Fruit fly (Drosophila melanogaster) whole organism, embryonic: Measurements from ENCODE around the gene CG5973.

Experiments
- CG10209 ChIP-seq: fragments of 200-800 bp; sonication (Bioruptor generic); optimal IDR thresholded peaks from 3 replicates; lab custom pipeline; 2017; ENCODE audit warnings: missing biosample characterization, mild to moderate bottlenecking, missing genetic modification characterization, missing genetic modification reagents
- CG10321 ChIP-seq: fragments of 200-800 bp; sonication (Bioruptor generic); IDR thresholded peaks from 2 replicates; pipeline ENCODE4 v1.3.6; 2022; ENCODE audit warnings: missing biosample characterization, missing genetic modification characterization
- CG11398 ChIP-seq: fragments of 200-800 bp; sonication (Bioruptor generic); optimal IDR thresholded peaks from 2 replicates; lab custom pipeline; 2016; ENCODE audit warnings: missing biosample characterization, missing genetic modification characterization
- CG11504 ChIP-seq: fragments of 200-800 bp; sonication (Bioruptor generic); optimal IDR thresholded peaks from 3 replicates; lab custom pipeline; 2019; ENCODE audit warnings: missing biosample characterization, mild to moderate bottlenecking, missing genetic modification characterization, moderate library complexity
- CG12071 ChIP-seq: fragments of 200-800 bp; sonication (Bioruptor generic); optimal IDR thresholded peaks from 3 replicates; lab custom pipeline; 2018; ENCODE audit warnings: missing biosample characterization, mild to moderate bottlenecking, missing genetic modification characterization
- CG12155 ChIP-seq: fragments of 200-800 bp; sonication (Bioruptor generic); optimal IDR thresholded peaks from 3 replicates; lab custom pipeline; 2016; ENCODE audit warnings: missing biosample characterization, missing genetic modification characterization
- CG12236 ChIP-seq: fragments of 200-800 bp; sonication (Bioruptor generic); optimal IDR thresholded peaks from 2 replicates; lab custom pipeline; 2016; ENCODE audit warnings: missing biosample characterization, missing genetic modification characterization
- CG12391 ChIP-seq: fragments of 200-800 bp; sonication (Bioruptor generic); optimal IDR thresholded peaks from 3 replicates; lab custom pipeline; 2018; ENCODE audit warnings: missing biosample characterization, mild to moderate bottlenecking, missing genetic modification characterization, moderate library complexity
- CG14014 ChIP-seq: fragments of 200-800 bp; sonication (Bioruptor generic); IDR thresholded peaks from 2 replicates; pipeline ENCODE4 v1.3.6; 2022; ENCODE audit warnings: missing biosample characterization, missing genetic modification characterization
- CG14710 ChIP-seq: fragments of 200-800 bp; sonication (Bioruptor generic); optimal IDR thresholded peaks from 3 replicates; lab custom pipeline; 2019; ENCODE audit warnings: missing biosample characterization, mild to moderate bottlenecking, missing genetic modification characterization, moderate library complexity
- CG14965 ChIP-seq: fragments of 200-800 bp; sonication (Bioruptor generic); optimal IDR thresholded peaks from 2 replicates; lab custom pipeline; 2016; ENCODE audit warnings: missing biosample characterization, missing genetic modification characterization, borderline replicate concordance
- CG17328 ChIP-seq: fragments of 200-800 bp; sonication (Bioruptor generic); IDR thresholded peaks from 2 replicates; pipeline ENCODE4 v1.3.6; 2022; ENCODE audit warnings: missing biosample characterization, missing genetic modification characterization
- CG17802 ChIP-seq: fragments of 200-800 bp; sonication (Bioruptor generic); optimal IDR thresholded peaks from 2 replicates; lab custom pipeline; 2018; ENCODE audit warnings: missing biosample characterization, mild to moderate bottlenecking, missing genetic modification characterization, moderate library complexity
- CG17912 ChIP-seq: fragments of 200-800 bp; sonication (Bioruptor generic); optimal IDR thresholded peaks from 2 replicates; lab custom pipeline; 2018; ENCODE audit warnings: missing biosample characterization, mild to moderate bottlenecking, missing genetic modification characterization
- CG1792 ChIP-seq: fragments of 200-800 bp; sonication (Bioruptor generic); optimal IDR thresholded peaks from 2 replicates; lab custom pipeline; 2016; ENCODE audit warnings: missing biosample characterization, missing genetic modification characterization
- CG2199 ChIP-seq: fragments of 200-800 bp; sonication (Bioruptor generic); IDR thresholded peaks from 3 replicates; pipeline ENCODE4 v1.3.6; 2022; ENCODE audit warnings: missing biosample characterization, missing genetic modification characterization
- CG31365 ChIP-seq: fragments of 200-800 bp; sonication (Bioruptor generic); optimal IDR thresholded peaks from 2 replicates; lab custom pipeline; 2018; ENCODE audit warnings: missing biosample characterization, mild to moderate bottlenecking, missing genetic modification characterization
- CG3281 ChIP-seq: fragments of 200-800 bp; sonication (Bioruptor generic); optimal IDR thresholded peaks from 3 replicates; lab custom pipeline; 2017; ENCODE audit warnings: missing biosample characterization, mild to moderate bottlenecking, missing genetic modification characterization
- CG33213 ChIP-seq: fragments of 200-800 bp; sonication (Bioruptor generic); optimal IDR thresholded peaks from 3 replicates; lab custom pipeline; 2016; ENCODE audit warnings: missing biosample characterization, missing genetic modification characterization
- CG4404 ChIP-seq: fragments of 200-800 bp; sonication (Bioruptor generic); IDR thresholded peaks from 2 replicates; pipeline ENCODE4 v1.3.6; 2022; ENCODE audit warnings: missing biosample characterization, missing genetic modification characterization
- CG6813 ChIP-seq: fragments of 200-800 bp; sonication (Bioruptor generic); optimal IDR thresholded peaks from 2 replicates; lab custom pipeline; 2017; ENCODE audit warnings: missing biosample characterization, missing genetic modification characterization, mild to moderate bottlenecking, moderate library complexity, missing genetic modification reagents
- CG6854 ChIP-seq: fragments of 200-800 bp; sonication (Bioruptor generic); optimal IDR thresholded peaks from 3 replicates; lab custom pipeline; 2017; ENCODE audit warnings: missing biosample characterization, mild to moderate bottlenecking, missing genetic modification characterization
- CG7745 ChIP-seq: fragments of 200-800 bp; sonication (Bioruptor generic); optimal IDR thresholded peaks from 2 replicates; lab custom pipeline; 2018; ENCODE audit warnings: missing biosample characterization, mild to moderate bottlenecking, missing genetic modification characterization, moderate library complexity
- CG7786 ChIP-seq: fragments of 200-800 bp; sonication (Bioruptor generic); optimal IDR thresholded peaks from 2 replicates; lab custom pipeline; 2016; ENCODE audit warnings: missing biosample characterization, missing genetic modification characterization
- CG9215 ChIP-seq: fragments of 200-800 bp; sonication (Bioruptor generic); IDR thresholded peaks from 2 replicates; pipeline ENCODE4 v1.3.6; 2022; ENCODE audit warnings: missing biosample characterization, missing genetic modification characterization
- CG9932 ChIP-seq: fragments of 200-800 bp; sonication (Bioruptor generic); IDR thresholded peaks from 2 replicates; pipeline ENCODE4 v1.3.6; 2022; ENCODE audit warnings: missing biosample characterization, missing genetic modification characterization
- D ChIP-seq, 2 experiments: fragments of 200-800 bp in 1 of 2; fragments of >200 bp in 1 of 2; sonication (Bioruptor generic) in 1 of 2; optimal IDR thresholded peaks; 2 replicates in 1 of 2; 3 replicates in 1 of 2; lab custom pipeline; 2017; ENCODE audit warnings: mild to moderate bottlenecking in 1 of 2, missing biosample characterization in 1 of 2, missing genetic modification characterization in 1 of 2, missing genetic modification reagents in 1 of 2
- MBD-R2 ChIP-seq: fragments of 200-800 bp; sonication (Bioruptor generic); IDR thresholded peaks from 2 replicates; pipeline ENCODE4 v1.3.6; 2022; ENCODE audit warnings: missing biosample characterization, missing genetic modification characterization
- NK7.1 ChIP-seq: fragments of 200-800 bp; sonication (Bioruptor generic); optimal IDR thresholded peaks from 3 replicates; lab custom pipeline; 2016; ENCODE audit warnings: missing biosample characterization, missing genetic modification characterization
- NfI ChIP-seq: fragments of 200-800 bp; sonication (Bioruptor generic); optimal IDR thresholded peaks from 3 replicates; lab custom pipeline; 2018; ENCODE audit warnings: missing biosample characterization, mild to moderate bottlenecking, missing genetic modification characterization, moderate library complexity
- Oaz ChIP-seq: fragments of 200-800 bp; sonication (Bioruptor generic); IDR thresholded peaks from 2 replicates; pipeline ENCODE4 v1.3.6; 2022; ENCODE audit warnings: missing biosample characterization, missing genetic modification characterization
- Rx ChIP-seq: fragments of 200-800 bp; sonication (Bioruptor generic); IDR thresholded peaks from 2 replicates; pipeline ENCODE4 v1.3.6; 2022; ENCODE audit warnings: missing biosample characterization, missing genetic modification characterization
- Sox100B ChIP-seq: fragments of 200-800 bp; sonication (Bioruptor generic); optimal IDR thresholded peaks from 3 replicates; lab custom pipeline; 2018; ENCODE audit warnings: missing biosample characterization, mild to moderate bottlenecking, missing genetic modification characterization
- TFAM ChIP-seq: fragments of 200-800 bp; sonication (Bioruptor generic); optimal IDR thresholded peaks from 2 replicates; lab custom pipeline; 2017; ENCODE audit warnings: missing biosample characterization, missing genetic modification characterization, inconsistent platforms
- bsh ChIP-seq, 2 experiments: fragments of 200-800 bp; sonication (Bioruptor generic); optimal IDR thresholded peaks; 2 replicates each; lab custom pipeline; 2017 to 2018; ENCODE audit warnings: mild to moderate bottlenecking in 2 of 2, missing biosample characterization in 2 of 2, missing genetic modification characterization in 2 of 2, moderate library complexity in 1 of 2
- caup ChIP-seq: fragments of 200-800 bp; sonication (Bioruptor generic); optimal IDR thresholded peaks from 3 replicates; lab custom pipeline; 2017; ENCODE audit warnings: missing biosample characterization, mild to moderate bottlenecking, missing genetic modification characterization, moderate library complexity; ENCODE audit not compliant: severe bottlenecking
- ci ChIP-seq: fragments of 200-800 bp; sonication (Bioruptor generic); IDR thresholded peaks from 3 replicates; pipeline ENCODE4 v1.3.6; 2022; ENCODE audit warnings: missing biosample characterization, missing genetic modification characterization
- crp ChIP-seq, 2 experiments: fragments of 200-800 bp; sonication (Bioruptor generic); optimal IDR thresholded peaks; 2 replicates in 1 of 2; 3 replicates in 1 of 2; lab custom pipeline; 2017; ENCODE audit warnings: missing biosample characterization in 2 of 2, missing genetic modification characterization in 2 of 2, mild to moderate bottlenecking in 1 of 2, moderate library complexity in 1 of 2
- danr ChIP-seq: fragments of 200-800 bp; sonication (Bioruptor generic); IDR thresholded peaks from 2 replicates; pipeline ENCODE4 v1.3.6; 2022; ENCODE audit warnings: missing biosample characterization, missing genetic modification characterization
- dmrt11E ChIP-seq: fragments of 200-800 bp; sonication (Bioruptor generic); optimal IDR thresholded peaks from 3 replicates; lab custom pipeline; 2018; ENCODE audit warnings: missing biosample characterization, mild to moderate bottlenecking, missing genetic modification characterization, moderate library complexity
- emc ChIP-seq: fragments of 200-800 bp; sonication (Bioruptor generic); optimal IDR thresholded peaks from 2 replicates; lab custom pipeline; 2016; ENCODE audit warnings: missing biosample characterization, missing genetic modification characterization
- fd64A ChIP-seq: fragments of 200-800 bp; sonication (Bioruptor generic); optimal IDR thresholded peaks from 3 replicates; lab custom pipeline; 2018; ENCODE audit warnings: missing biosample characterization, mild to moderate bottlenecking, missing genetic modification characterization
- h ChIP-seq: fragments of >200 bp; optimal IDR thresholded peaks from 2 replicates; lab custom pipeline; 2017
- ind ChIP-seq: fragments of 200-800 bp; sonication (Bioruptor generic); optimal IDR thresholded peaks from 3 replicates; lab custom pipeline; 2016; ENCODE audit warnings: missing biosample characterization, missing genetic modification characterization
- pho ChIP-seq: fragments of 200-800 bp; sonication (Bioruptor generic); optimal IDR thresholded peaks from 2 replicates; lab custom pipeline; 2016; ENCODE audit warnings: missing biosample characterization, missing genetic modification characterization
- sc ChIP-seq, 3 experiments: fragments of >200 bp in 2 of 3; fragments of 200-800 bp in 1 of 3; sonication (Bioruptor generic) in 1 of 3; optimal IDR thresholded peaks; 2 replicates in 2 of 3; 3 replicates in 1 of 3; lab custom pipeline; 2017; ENCODE audit warnings: mild to moderate bottlenecking in 1 of 3, missing biosample characterization in 1 of 3, missing genetic modification characterization in 1 of 3, missing genetic modification reagents in 1 of 3
- slbo ChIP-seq: fragments of 200-800 bp; sonication (Bioruptor generic); IDR thresholded peaks from 2 replicates; pipeline ENCODE4 v1.3.6; 2022; ENCODE audit warnings: missing biosample characterization, missing genetic modification characterization
- sob ChIP-seq: fragments of 200-800 bp; sonication (Bioruptor generic); IDR thresholded peaks from 2 replicates; pipeline ENCODE4 v1.3.6; 2022; ENCODE audit warnings: missing biosample characterization, missing genetic modification characterization

Gene CG5973

DNA sequence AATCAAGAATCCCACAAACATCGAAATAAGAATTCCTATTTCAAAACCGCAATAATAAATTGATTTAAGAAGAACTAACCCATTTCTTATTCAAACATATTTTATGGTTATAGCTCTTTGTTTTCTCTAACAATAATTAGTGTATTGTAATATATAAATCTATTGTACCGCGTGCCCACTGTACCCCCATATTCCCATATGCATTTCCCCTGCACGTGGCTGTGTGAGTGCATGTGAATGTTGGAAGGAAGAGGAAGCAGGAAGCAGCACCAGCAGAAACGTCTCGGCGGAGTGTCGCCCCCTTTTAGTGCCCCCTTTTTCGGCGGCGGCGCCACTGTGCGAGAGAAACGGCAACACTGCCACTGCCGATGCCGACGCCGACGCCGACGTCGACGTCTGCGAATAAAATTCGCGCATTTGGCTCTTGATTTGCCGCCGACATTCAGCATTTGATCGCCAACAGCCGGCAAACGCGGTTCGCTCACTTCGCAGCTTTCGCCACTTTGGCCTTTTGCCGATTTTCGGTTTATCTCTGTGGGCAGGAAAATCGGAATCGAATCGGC is 13.9 kb upstream of the CG5973 start (continued):
- TF ChIP-seq CG12236 (no peak), CG10321 (GFP tag; lab: Robert Waterston, UW) (peak; percentile 20; the same call in 1 of the 2 replicates), ci (GFP tag; lab: Robert Waterston, UW) (peak; percentile 73; the same call in 2 of the 3 replicates), Rx (GFP tag; lab: Robert Waterston, UW) (no peak), dmrt11E (tag; lab: Kevin White, UChicago) (peak; percentile 10), crp (GFP tag; optimal IDR thresholded peaks at IDR 0.05; lab: Kevin White, UChicago) (no peak), NK7.1 (GFP tag; lab: Kevin White, UChicago) (peak; percentile 23), caup (peak; percentile 8), NfI (no peak), emc (GFP tag; lab: Kevin White, UChicago) (no peak), TFAM (GFP tag; lab: Kevin White, UChicago) (no peak), fd64A (GFP tag; lab: Kevin White, UChicago) (no peak), sc (optimal IDR thresholded peaks at IDR 0.05; lab: Kevin White, UChicago) (no peak), sc (GFP tag; optimal IDR thresholded peaks at IDR 0.05; lab: Kevin White, UChicago) (no peak), CG7745 (no peak), CG4404 (GFP tag; lab: Robert Waterston, UW) (peak; percentile 15; the same call in 1 of the 2 replicates), D (optimal IDR thresholded peaks at IDR 0.05; lab: Kevin White, UChicago) (no peak), D (GFP tag; optimal IDR thresholded peaks at IDR 0.05; lab: Kevin White, UChicago) (no peak), sob (GFP tag; lab: Robert Waterston, UW) (peak; percentile 31; the same call in 1 of the 2 replicates), CG14710 (peak; percentile 16), MBD-R2 (peak; percentile 38; the same call in 1 of the 2 replicates), CG11398 (GFP tag; lab: Kevin White, UChicago) (no peak), CG17328 (GFP tag; lab: Robert Waterston, UW) (no peak; the same call in 1 of the 2 replicates), CG12155 (GFP tag; lab: Kevin White, UChicago) (peak; percentile 45), Sox100B (GFP tag; lab: Kevin White, UChicago) (no peak), CG9215 (GFP tag; lab: Robert Waterston, UW) (peak; percentile 52), CG17912 (no peak), danr (0 out of 2 replicates have a peak, but pooled peaks have one; percentile 34), CG10209 (peak; percentile 7), bsh (GFP tag; optimal IDR thresholded peaks at IDR 0.05; lab: Kevin White, UChicago) (peak in 1 of 2 experiments; percentile 41), CG17802 (no peak), pho (GFP tag; lab: Kevin White, UChicago) (no peak), CG31365 (no peak), CG1792 (GFP tag; lab: Kevin White, UChicago) (no peak), h (lab: Kevin White, UChicago) (no peak), CG14965 (GFP tag; lab: Kevin White, UChicago) (no peak), CG12071 (GFP tag; lab: Kevin White, UChicago) (no peak), CG9932 (GFP tag; lab: Robert Waterston, UW) (peak; percentile 72), slbo (peak; percentile 84), CG6813 (no peak), CG12391 (tag; lab: Kevin White, UChicago) (peak; percentile 5), CG14014 (GFP tag; lab: Robert Waterston, UW) (0 out of 2 replicates have a peak, but pooled peaks have one; percentile 28), CG11504 (tag; lab: Kevin White, UChicago) (peak; percentile 3), ind (GFP tag; lab: Kevin White, UChicago) (peak; percentile 50), Oaz (no peak), CG2199 (GFP tag; lab: Robert Waterston, UW) (no peak), CG6854 (no peak), CG7786 (GFP tag; lab: Kevin White, UChicago) (peak; percentile 59), CG3281 (GFP tag; lab: Kevin White, UChicago) (peak; percentile 23), CG33213 (GFP tag; lab: Kevin White, UChicago) (peak; percentile 21)
